Worm (Caenorhabditis elegans): ENCODE data around the gene C13A10.2.

ce11 chrII:1326689-1327088 lies 31.1 kb downstream of the C13A10.2 start, which contains the start of gene jip-1:
- TF ChIP-seq hnd-1 (tag; optimal IDR thresholded peaks at IDR 0.05) (no peak), F13C5.2 (tag; optimal IDR thresholded peaks at IDR 0.05) (no peak), hmg-4 (GFP tag; optimal IDR thresholded peaks at IDR 0.05) (no peak), ama-1 (optimal IDR thresholded peaks at IDR 0.05) (no peak)

Measured in whole organism, early embryonic.